Worm (Caenorhabditis elegans): ENCODE results near the gene sel-12.
A peak's percentile ranks its signal among the peaks of the same experiment; 100 is the strongest.

sel-12 gene

DNA sequence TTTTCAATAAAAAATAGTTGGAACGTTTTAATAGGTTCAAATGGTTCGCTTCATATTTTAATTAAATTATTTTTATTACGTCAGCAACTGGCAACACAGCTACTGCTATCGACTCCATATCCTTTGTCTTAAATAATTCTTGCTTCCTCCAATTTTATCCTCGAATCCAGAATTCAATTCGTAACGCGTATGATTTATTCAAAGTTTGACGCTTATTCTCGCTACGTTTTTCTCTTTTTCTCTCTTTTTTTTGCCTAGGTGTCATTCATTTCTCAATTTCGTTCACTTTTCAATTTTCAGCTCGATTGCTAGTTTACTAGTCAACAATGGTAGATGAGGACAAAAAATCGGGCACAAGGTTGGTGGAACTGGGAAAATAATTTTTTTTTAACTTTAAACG lies 34.8 kb downstream of the sel-12 start, which contains the start of gene arr-1:
Gene arr-1, plus strand, starts transcription at position 301 of the 400 bp plus-strand sequence.
- no peak for TF ChIP-seq F49E8.2 (tag; optimal IDR thresholded peaks at IDR 0.05; ENCODE audit: insufficient read depth)
- no peak for TF ChIP-seq madf-8 (GFP tag; conservative IDR thresholded peaks at IDR 0.05)
- TF ChIP-seq F33H1.4 (GFP tag; IDR thresholded peaks at IDR 0.05) = no peak
- TF ChIP-seq nhr-27 (tag; optimal IDR thresholded peaks at IDR 0.05) = no peak
- no peak for TF ChIP-seq tbp1 (GFP tag; optimal IDR thresholded peaks at IDR 0.05)
- no peak for TF ChIP-seq gei-17 (GFP tag; optimal IDR thresholded peaks at IDR 0.05)
- TF ChIP-seq pha-4 (tag; optimal IDR thresholded peaks at IDR 0.05) = no peak
- no peak for TF ChIP-seq attf-5 (GFP tag; optimal IDR thresholded peaks at IDR 0.05)
- TF ChIP-seq K11D2.4 (GFP tag; IDR thresholded peaks at IDR 0.05) = no peak
- no peak for TF ChIP-seq T26A5.8 (tag; optimal IDR thresholded peaks at IDR 0.05)
- TF ChIP-seq lin-54 (GFP tag; optimal IDR thresholded peaks at IDR 0.05) = no peak

DNA sequence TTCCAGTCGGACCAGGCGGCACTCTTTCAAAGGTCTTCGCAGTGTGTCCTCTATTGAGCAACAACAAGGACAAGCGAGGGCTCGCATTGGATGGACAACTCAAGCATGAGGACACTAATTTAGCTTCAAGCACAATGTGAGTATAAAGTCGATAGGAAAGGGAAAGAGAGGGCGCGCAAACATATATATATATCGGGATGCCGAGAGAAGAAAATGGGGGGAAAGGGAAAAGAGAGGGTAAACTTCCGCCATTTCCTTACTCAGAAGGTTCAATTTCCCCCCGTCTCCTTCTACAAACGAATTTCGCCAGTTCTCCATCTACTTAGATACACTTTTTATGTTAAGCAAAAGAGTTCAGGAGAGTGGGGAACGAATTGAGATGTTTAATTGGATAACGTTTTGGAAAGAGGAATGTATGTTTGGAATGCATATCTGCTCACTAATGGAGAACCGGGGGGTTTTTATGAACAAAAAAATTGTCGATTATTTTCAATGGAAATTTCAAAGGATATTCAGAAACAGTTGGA lies 37.0 kb downstream of the sel-12 start:
- TF ChIP-seq attf-5 (GFP tag; optimal IDR thresholded peaks at IDR 0.05) (no peak), F22D6.2 (tag; optimal IDR thresholded peaks at IDR 0.05) (no peak), ceh-27 (GFP tag; optimal IDR thresholded peaks at IDR 0.05) (no peak), unc-62 (GFP tag; optimal IDR thresholded peaks at IDR 0.05) (no peak), lin-35 (GFP tag; optimal IDR thresholded peaks at IDR 0.05) (no peak), ekl-4 (GFP tag; IDR thresholded peaks at IDR 0.05) (no peak), mxl-1 (tag; optimal IDR thresholded peaks at IDR 0.05) (no peak), hsf-1 (GFP tag; IDR thresholded peaks at IDR 0.05) (no peak), egrh-3 (GFP tag; IDR thresholded peaks at IDR 0.05) (no peak), Y67H2A.10 (GFP tag; conservative IDR thresholded peaks at IDR 0.05) (no peak), Y53F4B.3 (GFP tag; IDR thresholded peaks at IDR 0.05) (no peak), ceh-40 (GFP tag; IDR thresholded peaks at IDR 0.05) (no peak), aptf-3 (GFP tag; IDR thresholded peaks at IDR 0.05) (no peak), ztf-18 (tag; optimal IDR thresholded peaks at IDR 0.05) (no peak), mes-4 (tag; optimal IDR thresholded peaks at IDR 0.05) (no peak), lin-40 (tag; optimal IDR thresholded peaks at IDR 0.05) (no peak), D2030.7 (GFP tag; IDR thresholded peaks at IDR 0.05) (no peak)

DNA sequence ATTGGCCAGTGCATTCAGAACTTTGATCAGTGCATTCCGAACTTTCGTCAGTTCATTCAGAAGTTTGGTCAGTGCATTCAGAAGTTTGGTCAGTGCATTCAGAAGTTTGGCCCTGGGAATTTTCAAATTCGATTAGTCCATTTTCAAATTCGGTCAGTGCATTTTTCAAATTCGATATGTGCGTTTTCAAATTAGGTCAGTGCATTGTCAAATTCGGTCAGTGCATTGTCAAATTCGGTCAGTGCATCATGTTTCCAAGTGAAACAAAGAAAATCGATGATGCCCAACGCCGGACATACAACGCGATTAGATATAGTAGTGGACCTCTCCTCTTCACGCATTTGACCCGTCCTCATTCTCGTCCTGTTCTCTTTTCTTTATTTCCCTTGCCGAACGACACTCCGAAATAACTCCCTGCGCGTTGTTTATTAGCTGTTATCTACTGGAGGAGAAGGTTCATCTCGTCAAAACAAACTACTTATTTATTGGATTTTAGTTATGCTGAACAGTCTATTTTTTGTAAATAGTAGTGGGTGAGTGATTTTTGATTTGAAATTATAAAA lies 38.9 kb downstream of the sel-12 start, which contains the start of gene apm-3:
Gene apm-3, plus strand, starts transcription at position 477 of the 563 bp plus-strand sequence.
- TF ChIP-seq nhr-80 (tag; optimal IDR thresholded peaks at IDR 0.05) = peak; percentile 4
- no peak for TF ChIP-seq sdz-38 (tag; optimal IDR thresholded peaks at IDR 0.05)
- TF ChIP-seq attf-3 (GFP tag; conservative IDR thresholded peaks at IDR 0.05) = peak; percentile 87
- 0 out of 2 replicates have a peak, but pooled peaks have one; percentile 13 for TF ChIP-seq nfyb-1 (GFP tag; IDR thresholded peaks at IDR 0.05)
- peak; percentile 10 for TF ChIP-seq lin-40 (tag; optimal IDR thresholded peaks at IDR 0.05)
- no peak for TF ChIP-seq lin-35 (GFP tag; optimal IDR thresholded peaks at IDR 0.05)

DNA sequence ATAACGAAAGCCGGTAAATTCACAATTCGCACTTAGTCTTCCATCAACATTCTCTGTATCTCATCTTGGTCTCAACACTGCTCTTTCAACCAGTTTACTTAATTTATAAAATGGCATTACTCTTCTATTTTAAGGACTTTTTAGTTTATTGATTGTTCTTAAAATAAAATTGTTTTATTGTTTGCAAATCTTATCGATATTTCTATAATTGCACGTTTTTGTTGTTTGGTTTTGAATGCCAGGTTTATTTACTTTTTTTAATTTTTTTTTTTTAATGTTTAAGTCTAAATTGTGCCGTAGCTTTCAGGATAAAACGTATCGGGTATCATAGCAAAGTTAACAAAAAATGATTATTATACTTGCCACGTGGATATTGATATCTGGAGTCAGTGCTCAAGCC lies 41.9 kb downstream of the sel-12 start, which contains the start of gene chil-10:
Gene chil-10, plus strand, starts transcription at position 301 of the 400 bp plus-strand sequence.
- no peak for TF ChIP-seq nhr-27 (tag; optimal IDR thresholded peaks at IDR 0.05)
- TF ChIP-seq atf-7 (tag; optimal IDR thresholded peaks at IDR 0.05) = no peak
- no peak for TF ChIP-seq cebp-2 (GFP tag; IDR thresholded peaks at IDR 0.05)
- no peak for TF ChIP-seq snpc-1.1 (tag; optimal IDR thresholded peaks at IDR 0.05; ENCODE audit: insufficient read depth)
- TF ChIP-seq hsf-1 (GFP tag; IDR thresholded peaks at IDR 0.05) = no peak
- TF ChIP-seq hrde-1 (tag; optimal IDR thresholded peaks at IDR 0.05; ENCODE audit: borderline replicate concordance) = no peak
- no peak for TF ChIP-seq dox-1 (GFP tag; IDR thresholded peaks at IDR 0.05)
- no peak for TF ChIP-seq F10E7.11 (tag; optimal IDR thresholded peaks at IDR 0.05)
- TF ChIP-seq F37B4.10 (GFP tag; IDR thresholded peaks at IDR 0.05) = no peak
- TF ChIP-seq ceh-79 (tag; optimal IDR thresholded peaks at IDR 0.05) = no peak
- TF ChIP-seq C17E4.6 (GFP tag; IDR thresholded peaks at IDR 0.05) = no peak
- TF ChIP-seq Y53F4B.3 (GFP tag; IDR thresholded peaks at IDR 0.05) = no peak
- no peak for TF ChIP-seq mcd-1 (GFP tag; IDR thresholded peaks at IDR 0.05)
- no peak for TF ChIP-seq bed-2 (GFP tag; IDR thresholded peaks at IDR 0.05)
- TF ChIP-seq cebp-1 (GFP tag; IDR thresholded peaks at IDR 0.05) = no peak
- no peak for TF ChIP-seq cebp-1 (tag; optimal IDR thresholded peaks at IDR 0.05)
